Fruit fly (Drosophila melanogaster): ENCODE data around the gene CG34133.

CG34133 gene

dm6 chr3R:29859763-29860162 lies 9.4 kb upstream of the CG34133 start (continued):
- TF ChIP-seq CG1832 (GFP tag; optimal IDR thresholded peaks at IDR 0.05) (no peak), al (GFP tag; IDR thresholded peaks at IDR 0.05) (no peak), CG17328 (GFP tag; IDR thresholded peaks at IDR 0.05) (no peak), BEAF-32 (GFP tag; optimal IDR thresholded peaks at IDR 0.05) (peak; percentile 34), nerfin-1 (tag; optimal IDR thresholded peaks at IDR 0.05) (peak; percentile 16), luna (GFP tag; optimal IDR thresholded peaks at IDR 0.05) (no peak), CG10147 (GFP tag; optimal IDR thresholded peaks at IDR 0.05) (peak; percentile 40), CG15696 (tag; optimal IDR thresholded peaks at IDR 0.05) (no peak), eyg (GFP tag; optimal IDR thresholded peaks at IDR 0.05) (no peak), yki (optimal IDR thresholded peaks at IDR 0.05) (no peak), zfh1 (GFP tag; IDR thresholded peaks at IDR 0.05) (peak; percentile 56; the same call in 2 of the 3 replicates), CG2202 (tag; optimal IDR thresholded peaks at IDR 0.05) (no peak), pb (GFP tag; optimal IDR thresholded peaks at IDR 0.05) (no peak), z (GFP tag; IDR thresholded peaks at IDR 0.05) (no peak), CG7271 (tag; optimal IDR thresholded peaks at IDR 0.05) (peak; percentile 45), NC2α (GFP tag; optimal IDR thresholded peaks at IDR 0.05) (no peak), onecut (GFP tag; IDR thresholded peaks at IDR 0.05) (0 out of 2 replicates have a peak, but pooled peaks have one; percentile 10), stwl (tag; optimal IDR thresholded peaks at IDR 0.05) (peak; percentile 91), CG7839 (tag; optimal IDR thresholded peaks at IDR 0.05) (no peak), gcm2 (GFP tag; optimal IDR thresholded peaks at IDR 0.05) (no peak), en (GFP tag; optimal IDR thresholded peaks at IDR 0.05) (no peak), Ets65A (GFP tag) (no peak), bigmax (GFP tag; optimal IDR thresholded peaks at IDR 0.05) (peak; percentile 81), CkIIα-i1 (GFP tag; IDR thresholded peaks at IDR 0.05) (no peak), pho (GFP tag; optimal IDR thresholded peaks at IDR 0.05) (peak; percentile 42), grn (GFP tag; optimal IDR thresholded peaks at IDR 0.05) (peak; percentile 56), ap (GFP tag; IDR thresholded peaks at IDR 0.05) (no peak), Fer3 (tag; optimal IDR thresholded peaks at IDR 0.05) (peak; percentile 67), nom (GFP tag; optimal IDR thresholded peaks at IDR 0.05) (no peak), sim (GFP tag; IDR thresholded peaks at IDR 0.05) (no peak), otp (GFP tag; IDR thresholded peaks at IDR 0.05) (no peak), amos (GFP tag; IDR thresholded peaks at IDR 0.05; ENCODE audit: partially characterized antibody) (peak; percentile 31; the same call in 1 of the 2 replicates), CG12299 (tag; optimal IDR thresholded peaks at IDR 0.05) (no peak), chn (GFP tag; optimal IDR thresholded peaks at IDR 0.05) (no peak), CG8089 (GFP tag; optimal IDR thresholded peaks at IDR 0.05) (no peak), jigr1 (GFP tag; IDR thresholded peaks at IDR 0.05) (no peak), Hr51 (GFP tag; optimal IDR thresholded peaks at IDR 0.05) (no peak), CG13287 (GFP tag; IDR thresholded peaks at IDR 0.05; ENCODE audit: partially characterized antibody) (peak; percentile 69), Neu2 (GFP tag; optimal IDR thresholded peaks at IDR 0.05; ENCODE audit: borderline replicate concordance) (no peak), trh (GFP tag; optimal IDR thresholded peaks at IDR 0.05) (no peak), CG17829 (tag; optimal IDR thresholded peaks at IDR 0.05) (peak; percentile 59), fd64A (GFP tag; optimal IDR thresholded peaks at IDR 0.05) (no peak), toy (GFP tag; IDR thresholded peaks at IDR 0.05) (no peak), Opbp (GFP tag; IDR thresholded peaks at IDR 0.05; ENCODE audit: partially characterized antibody) (0 out of 3 replicates have a peak, but pooled peaks have one; percentile 27), CG31441 (GFP tag; IDR thresholded peaks at IDR 0.05) (no peak; the same call in 1 of the 2 replicates), Nf-YC (tag; optimal IDR thresholded peaks at IDR 0.05) (no peak), fu2 (GFP tag; optimal IDR thresholded peaks at IDR 0.05) (no peak), tll (GFP tag; optimal IDR thresholded peaks at IDR 0.05) (no peak), Side (GFP tag; optimal IDR thresholded peaks at IDR 0.05) (no peak), repo (GFP tag; optimal IDR thresholded peaks at IDR 0.05) (no peak), CG14667 (GFP tag; IDR thresholded peaks at IDR 0.05) (no peak), Ssrp (tag; optimal IDR thresholded peaks at IDR 0.05) (peak; percentile 35)
